Fruit fly (Drosophila melanogaster) whole organism, embryonic: ENCODE measurements around the gene CG11986.

Source experiments
- Atf3 ChIP-seq: fragments of 200-800 bp; sonication (Bioruptor generic); optimal IDR thresholded peaks from 3 replicates; lab custom pipeline; 2016; ENCODE audit warnings: missing biosample characterization, missing genetic modification characterization
- CG10147 ChIP-seq: fragments of 200-800 bp; sonication (Bioruptor generic); optimal IDR thresholded peaks from 2 replicates; lab custom pipeline; 2019; ENCODE audit warnings: missing biosample characterization, mild to moderate bottlenecking, missing genetic modification characterization, moderate library complexity
- CG10565 ChIP-seq: fragments of 200-800 bp; sonication (Bioruptor generic); optimal IDR thresholded peaks from 3 replicates; lab custom pipeline; 2016; ENCODE audit warnings: missing biosample characterization, mild to moderate bottlenecking, missing genetic modification characterization
- CG13287 ChIP-seq: fragments of 200-800 bp; sonication (Bioruptor generic); IDR thresholded peaks from 2 replicates; pipeline ENCODE4 v1.3.6; 2022; ENCODE audit warnings: missing biosample characterization, missing genetic modification characterization; ENCODE audit not compliant: partially characterized antibody
- CG14965 ChIP-seq: fragments of 200-800 bp; sonication (Bioruptor generic); optimal IDR thresholded peaks from 2 replicates; lab custom pipeline; 2016; ENCODE audit warnings: missing biosample characterization, missing genetic modification characterization, borderline replicate concordance
- CG1602 ChIP-seq: fragments of 200-800 bp; sonication (Bioruptor generic); optimal IDR thresholded peaks from 3 replicates; lab custom pipeline; 2016; ENCODE audit warnings: missing biosample characterization, missing genetic modification characterization
- CG1647 ChIP-seq: fragments of 200-800 bp; sonication (Bioruptor generic); optimal IDR thresholded peaks from 3 replicates; lab custom pipeline; 2016; ENCODE audit warnings: missing biosample characterization, missing genetic modification characterization
- CG17361 ChIP-seq: fragments of 200-800 bp; sonication (Bioruptor generic); IDR thresholded peaks from 3 replicates; pipeline ENCODE4 v1.3.6; 2022; ENCODE audit warnings: missing biosample characterization, missing genetic modification characterization
- CG1832 ChIP-seq: fragments of 200-800 bp; sonication (Bioruptor generic); optimal IDR thresholded peaks from 2 replicates; lab custom pipeline; 2017; ENCODE audit warnings: missing biosample characterization, mild to moderate bottlenecking, missing genetic modification characterization, inconsistent platforms
- CG18619 ChIP-seq: fragments of 200-800 bp; sonication (Bioruptor generic); optimal IDR thresholded peaks from 3 replicates; lab custom pipeline; 2017; ENCODE audit warnings: missing biosample characterization, mild to moderate bottlenecking, missing genetic modification characterization
- CG2120 ChIP-seq: fragments of 200-800 bp; sonication (Bioruptor generic); optimal IDR thresholded peaks from 3 replicates; lab custom pipeline; 2016; ENCODE audit warnings: missing biosample characterization, missing genetic modification characterization
- CG2875 ChIP-seq: fragments of 200-800 bp; sonication (Bioruptor generic); optimal IDR thresholded peaks from 2 replicates; lab custom pipeline; 2017; ENCODE audit warnings: missing biosample characterization, mild to moderate bottlenecking, missing genetic modification characterization, missing genetic modification reagents
- CG2889 ChIP-seq: fragments of 200-800 bp; sonication (Bioruptor generic); IDR thresholded peaks from 3 replicates; pipeline ENCODE4 v1.3.6; 2022; ENCODE audit warnings: missing biosample characterization, missing genetic modification characterization
- CG32767 ChIP-seq: fragments of 200-800 bp; sonication (Bioruptor generic); IDR thresholded peaks from 2 replicates; pipeline ENCODE4 v1.3.6; 2022; ENCODE audit warnings: missing biosample characterization, missing genetic modification characterization
- CG32772 ChIP-seq: fragments of 200-800 bp; sonication (Bioruptor generic); IDR thresholded peaks from 2 replicates; pipeline ENCODE4 v1.3.6; 2022; ENCODE audit warnings: missing biosample characterization, missing genetic modification characterization
- CG33213 ChIP-seq: fragments of 200-800 bp; sonication (Bioruptor generic); optimal IDR thresholded peaks from 3 replicates; lab custom pipeline; 2016; ENCODE audit warnings: missing biosample characterization, missing genetic modification characterization
- CG3407 ChIP-seq: fragments of 200-800 bp; sonication (Bioruptor generic); optimal IDR thresholded peaks from 2 replicates; lab custom pipeline; 2018; ENCODE audit warnings: missing biosample characterization, mild to moderate bottlenecking, missing genetic modification characterization
- CG4282 ChIP-seq: fragments of 200-800 bp; sonication (Bioruptor generic); optimal IDR thresholded peaks from 2 replicates; lab custom pipeline; 2016; ENCODE audit warnings: missing biosample characterization, missing genetic modification characterization
- CG9932 ChIP-seq: fragments of 200-800 bp; sonication (Bioruptor generic); IDR thresholded peaks from 2 replicates; pipeline ENCODE4 v1.3.6; 2022; ENCODE audit warnings: missing biosample characterization, missing genetic modification characterization
- Dfd ChIP-seq, 2 experiments: fragments of >200 bp; optimal IDR thresholded peaks; 2 replicates each; lab custom pipeline; 2017; ENCODE audit warnings: missing biosample characterization in 2 of 2, missing genetic modification characterization in 2 of 2
- Eip74EF ChIP-seq, 2 experiments: fragments of 200-800 bp in 1 of 2; fragments of >200 bp in 1 of 2; sonication (Bioruptor generic) in 1 of 2; optimal IDR thresholded peaks; 2 replicates each; lab custom pipeline; 2017 to 2019; ENCODE audit warnings: missing biosample characterization in 2 of 2, missing genetic modification characterization in 2 of 2, mild to moderate bottlenecking in 1 of 2, moderate library complexity in 1 of 2
- Ets65A ChIP-seq: fragments of 200-800 bp; sonication (Bioruptor generic); peaks from one replicate; lab custom pipeline; 2016; ENCODE audit warnings: missing biosample characterization, missing genetic modification characterization
- Kr ChIP-seq: fragments of 200-800 bp; sonication (Bioruptor generic); optimal IDR thresholded peaks from 2 replicates; lab custom pipeline; 2017; ENCODE audit warnings: missing biosample characterization, mild to moderate bottlenecking, missing genetic modification characterization
- Myb ChIP-seq: fragments of 200-800 bp; sonication (Bioruptor generic); optimal IDR thresholded peaks from 2 replicates; lab custom pipeline; 2016; ENCODE audit warnings: missing biosample characterization, missing genetic modification characterization
- Nf-YC ChIP-seq: fragments of 200-800 bp; optimal IDR thresholded peaks from 3 replicates; lab custom pipeline; 2019; ENCODE audit warnings: missing biosample characterization, mild to moderate bottlenecking, missing genetic modification characterization, moderate library complexity
- NfI ChIP-seq: fragments of 200-800 bp; sonication (Bioruptor generic); optimal IDR thresholded peaks from 3 replicates; lab custom pipeline; 2018; ENCODE audit warnings: missing biosample characterization, mild to moderate bottlenecking, missing genetic modification characterization, moderate library complexity
- PHDP ChIP-seq: fragments of 200-800 bp; sonication (Bioruptor generic); optimal IDR thresholded peaks from 3 replicates; lab custom pipeline; 2018; ENCODE audit warnings: missing biosample characterization, mild to moderate bottlenecking, missing genetic modification characterization, moderate library complexity
- Sin3A ChIP-seq: fragments of >200 bp; optimal IDR thresholded peaks from 2 replicates; lab custom pipeline; 2018
- Vsx1 ChIP-seq: fragments of 200-800 bp; sonication (Bioruptor generic); optimal IDR thresholded peaks from 2 replicates; lab custom pipeline; 2017; ENCODE audit warnings: missing biosample characterization, mild to moderate bottlenecking, missing genetic modification characterization, missing genetic modification reagents
- YL-1 ChIP-seq: fragments of 200-800 bp; sonication (Bioruptor generic); optimal IDR thresholded peaks from 3 replicates; lab custom pipeline; 2017; ENCODE audit warnings: missing biosample characterization, mild to moderate bottlenecking, missing genetic modification characterization
- al ChIP-seq: fragments of 200-800 bp; sonication (Bioruptor generic); IDR thresholded peaks from 2 replicates; pipeline ENCODE4 v1.3.6; 2022; ENCODE audit warnings: missing biosample characterization, missing genetic modification characterization
- amos ChIP-seq: fragments of 200-800 bp; sonication (Bioruptor generic); IDR thresholded peaks from 2 replicates; pipeline ENCODE4 v1.3.6; 2022; ENCODE audit warnings: missing biosample characterization, missing genetic modification characterization; ENCODE audit not compliant: partially characterized antibody
- ap ChIP-seq: fragments of 200-800 bp; sonication (Bioruptor generic); IDR thresholded peaks from 2 replicates; pipeline ENCODE4 v1.3.6; 2022; ENCODE audit warnings: missing biosample characterization, missing genetic modification characterization
- ash1 ChIP-seq: fragments of 200-800 bp; sonication (Bioruptor generic); optimal IDR thresholded peaks from 2 replicates; lab custom pipeline; 2018; ENCODE audit warnings: missing biosample characterization, mild to moderate bottlenecking, missing genetic modification characterization
- br ChIP-seq: fragments of >200 bp; optimal IDR thresholded peaks from 2 replicates; lab custom pipeline; 2017
- chm ChIP-seq: fragments of 200-800 bp; sonication (Bioruptor generic); IDR thresholded peaks from 2 replicates; pipeline ENCODE4 v1.3.6; 2022; ENCODE audit warnings: missing biosample characterization, missing genetic modification characterization
- crp ChIP-seq, 2 experiments: fragments of 200-800 bp; sonication (Bioruptor generic); optimal IDR thresholded peaks; 2 replicates in 1 of 2; 3 replicates in 1 of 2; lab custom pipeline; 2017; ENCODE audit warnings: missing biosample characterization in 2 of 2, missing genetic modification characterization in 2 of 2, mild to moderate bottlenecking in 1 of 2, moderate library complexity in 1 of 2
- cwo ChIP-seq: fragments of 200-800 bp; sonication (Bioruptor generic); optimal IDR thresholded peaks from 3 replicates; lab custom pipeline; 2017; ENCODE audit warnings: missing biosample characterization, missing genetic modification characterization, mild to moderate bottlenecking, moderate library complexity, missing genetic modification reagents
- danr ChIP-seq: fragments of 200-800 bp; sonication (Bioruptor generic); IDR thresholded peaks from 2 replicates; pipeline ENCODE4 v1.3.6; 2022; ENCODE audit warnings: missing biosample characterization, missing genetic modification characterization
- emc ChIP-seq: fragments of 200-800 bp; sonication (Bioruptor generic); optimal IDR thresholded peaks from 2 replicates; lab custom pipeline; 2016; ENCODE audit warnings: missing biosample characterization, missing genetic modification characterization
- insv ChIP-seq, 2 experiments: fragments of 200-800 bp; sonication (Bioruptor generic); optimal IDR thresholded peaks; 3 replicates each; lab custom pipeline; 2016 to 2018; ENCODE audit warnings: missing biosample characterization in 2 of 2, missing genetic modification characterization in 2 of 2
- kay ChIP-seq: fragments of 200-800 bp; sonication (Bioruptor generic); optimal IDR thresholded peaks from 2 replicates; lab custom pipeline; 2016; ENCODE audit warnings: missing biosample characterization, missing genetic modification characterization
- klu ChIP-seq: fragments of 200-800 bp; sonication (Bioruptor generic); IDR thresholded peaks from 2 replicates; pipeline ENCODE4 v1.3.6; 2022; ENCODE audit warnings: missing biosample characterization, missing genetic modification characterization
- lilli ChIP-seq: fragments of 200-800 bp; sonication (Bioruptor generic); optimal IDR thresholded peaks from 3 replicates; lab custom pipeline; 2016; ENCODE audit warnings: missing biosample characterization, missing genetic modification characterization
- mam ChIP-seq: fragments of 200-800 bp; sonication (Bioruptor generic); optimal IDR thresholded peaks from 3 replicates; lab custom pipeline; 2016; ENCODE audit warnings: missing biosample characterization, missing genetic modification characterization
- oc ChIP-seq: fragments of 200-800 bp; sonication (Bioruptor generic); optimal IDR thresholded peaks from 2 replicates; lab custom pipeline; 2018; ENCODE audit warnings: missing biosample characterization, mild to moderate bottlenecking, missing genetic modification characterization, moderate library complexity
- p53 ChIP-seq: fragments of 200-800 bp; sonication (Bioruptor generic); optimal IDR thresholded peaks from 2 replicates; lab custom pipeline; 2016; ENCODE audit warnings: missing biosample characterization, missing genetic modification characterization
- peb ChIP-seq: fragments of 200-800 bp; sonication (Bioruptor generic); IDR thresholded peaks from 2 replicates; pipeline ENCODE4 v1.3.6; 2022; ENCODE audit warnings: missing biosample characterization, missing genetic modification characterization
- tna ChIP-seq: fragments of 200-800 bp; sonication (Bioruptor generic); IDR thresholded peaks from 2 replicates; pipeline ENCODE4 v1.3.6; 2022; ENCODE audit warnings: missing biosample characterization, missing genetic modification characterization; ENCODE audit not compliant: partially characterized antibody
- toy ChIP-seq: fragments of 200-800 bp; sonication (Bioruptor generic); IDR thresholded peaks from 2 replicates; pipeline ENCODE4 v1.3.6; 2022; ENCODE audit warnings: missing biosample characterization, missing genetic modification characterization
- tx ChIP-seq: fragments of 200-800 bp; sonication (Bioruptor generic); optimal IDR thresholded peaks from 2 replicates; lab custom pipeline; 2016; ENCODE audit warnings: missing biosample characterization, missing genetic modification characterization
- unc-4 ChIP-seq: fragments of 200-800 bp; sonication (Bioruptor generic); IDR thresholded peaks from 2 replicates; pipeline ENCODE4 v1.3.6; 2022; ENCODE audit warnings: missing biosample characterization, missing genetic modification characterization; ENCODE audit not compliant: partially characterized antibody

The CG11986 gene

DNA sequence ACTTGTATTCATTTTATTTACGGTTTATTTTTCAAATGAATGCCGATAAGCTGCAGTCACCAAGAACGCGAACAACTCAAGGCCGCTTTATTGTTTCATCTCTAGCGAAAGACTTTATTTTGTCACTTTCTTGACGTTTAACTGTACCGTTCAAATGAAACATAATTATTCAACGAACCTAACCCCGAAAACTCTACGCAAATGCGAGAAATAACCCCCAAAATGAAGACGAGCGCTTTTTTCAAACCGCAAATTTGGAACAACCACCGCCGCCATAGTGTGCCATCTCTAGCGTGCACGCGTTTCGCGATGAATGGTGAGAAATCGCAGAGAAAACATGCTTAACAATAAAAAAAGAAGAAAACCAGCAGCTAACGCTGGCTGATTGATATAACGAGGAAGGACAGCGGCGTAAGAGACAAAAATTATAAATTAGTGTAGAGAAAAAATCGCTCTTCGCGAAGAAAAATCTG, 30.6 kb upstream of the CG11986 start, which contains the start of gene CG11970 (continued):
- TF ChIP-seq ash1 (GFP tag; lab: Kevin White, UChicago): no peak
- no peak for TF ChIP-seq Dfd (GFP tag; optimal IDR thresholded peaks at IDR 0.05; lab: Kevin White, UChicago)
- no peak for TF ChIP-seq tx (GFP tag; lab: Kevin White, UChicago)
- 0 out of 3 replicates have a peak, but pooled peaks have one; percentile 30 for TF ChIP-seq CG2889 (GFP tag; lab: Robert Waterston, UW)
- no peak for TF ChIP-seq CG1832 (GFP tag; lab: Kevin White, UChicago)
- TF ChIP-seq CG3407 (GFP tag; lab: Kevin White, UChicago): no peak
- no peak for TF ChIP-seq CG10147 (GFP tag; lab: Kevin White, UChicago)
- no peak for TF ChIP-seq chm (GFP tag; lab: Robert Waterston, UW)
- TF ChIP-seq CG2120 (GFP tag; lab: Kevin White, UChicago): peak; percentile 68
- TF ChIP-seq toy: no peak
- no peak for TF ChIP-seq emc (GFP tag; lab: Kevin White, UChicago)
- TF ChIP-seq CG17361: peak; percentile 67; the same call in 2 of the 3 replicates
- peak; percentile 40; the same call in 1 of the 2 replicates for TF ChIP-seq unc-4 (GFP tag; lab: Robert Waterston, UW)
- TF ChIP-seq br (lab: Kevin White, UChicago): no peak
- TF ChIP-seq CG9932: peak; percentile 72
- TF ChIP-seq danr (GFP tag; lab: Robert Waterston, UW): no peak
- TF ChIP-seq tna (GFP tag; lab: Robert Waterston, UW): no peak
- TF ChIP-seq CG14965 (GFP tag; lab: Kevin White, UChicago): no peak
- no peak for TF ChIP-seq CG4282 (GFP tag; lab: Kevin White, UChicago)
- TF ChIP-seq YL-1 (GFP tag; lab: Kevin White, UChicago): peak; percentile 26
- no peak for TF ChIP-seq oc (tag; lab: Kevin White, UChicago)
- peak; percentile 64 for TF ChIP-seq Myb
- TF ChIP-seq CG33213: peak; percentile 9
- TF ChIP-seq al (GFP tag; lab: Robert Waterston, UW): no peak
- no peak for TF ChIP-seq CG2875 (GFP tag; lab: Kevin White, UChicago)
- TF ChIP-seq insv (GFP tag; optimal IDR thresholded peaks at IDR 0.05; lab: Kevin White, UChicago): no peak
- no peak for TF ChIP-seq PHDP
- no peak for TF ChIP-seq klu
- TF ChIP-seq cwo: no peak
- TF ChIP-seq NfI (GFP tag; lab: Kevin White, UChicago): peak; percentile 18
- no peak for TF ChIP-seq CG10565 (GFP tag; lab: Kevin White, UChicago)
- TF ChIP-seq Vsx1 (GFP tag; lab: Kevin White, UChicago): no peak
- TF ChIP-seq p53 (GFP tag; lab: Kevin White, UChicago): peak; percentile 16
- TF ChIP-seq peb (GFP tag; lab: Robert Waterston, UW): no peak
- TF ChIP-seq Eip74EF (GFP tag; optimal IDR thresholded peaks at IDR 0.05; lab: Kevin White, UChicago): no peak
- TF ChIP-seq amos: peak; percentile 57
- TF ChIP-seq CG32772 (GFP tag; lab: Robert Waterston, UW): no peak; the same call in 1 of the 2 replicates
- TF ChIP-seq Sin3A: peak; percentile 79
- TF ChIP-seq CG13287 (GFP tag; lab: Robert Waterston, UW): peak; percentile 63
- TF ChIP-seq CG32767 (GFP tag; lab: Robert Waterston, UW): no peak
- peak; percentile 44 for TF ChIP-seq Nf-YC (tag; lab: Kevin White, UChicago)
- peak; percentile 49 for TF ChIP-seq mam (GFP tag; lab: Kevin White, UChicago)
- TF ChIP-seq Ets65A (GFP tag; lab: Kevin White, UChicago): peak; percentile 88
- TF ChIP-seq ap (GFP tag; lab: Robert Waterston, UW): no peak
- no peak for TF ChIP-seq crp (GFP tag; optimal IDR thresholded peaks at IDR 0.05; lab: Kevin White, UChicago)
- peak; percentile 56 for TF ChIP-seq lilli
- no peak for TF ChIP-seq Kr (GFP tag; lab: Kevin White, UChicago)
- peak; percentile 22 for TF ChIP-seq Atf3 (GFP tag; lab: Kevin White, UChicago)
- no peak for TF ChIP-seq kay (GFP tag; lab: Kevin White, UChicago)
- peak; percentile 22 for TF ChIP-seq CG18619 (GFP tag; lab: Kevin White, UChicago)
- peak; percentile 10 for TF ChIP-seq CG1602 (GFP tag; lab: Kevin White, UChicago)
- no peak for TF ChIP-seq CG1647 (GFP tag; lab: Kevin White, UChicago)
